Fruit fly (Drosophila melanogaster): ENCODE measurements around the gene Sfp84E.

dm6 chr3R:7990799-7991423, 10.8 kb upstream of the Sfp84E start:
- no peak for TF ChIP-seq pan (optimal IDR thresholded peaks at IDR 0.05)
- TF ChIP-seq Dll (optimal IDR thresholded peaks at IDR 0.05) = no peak

Data from whole organism.